Fruit fly (Drosophila melanogaster) whole organism, embryonic: ENCODE results near the gene Unc50.

Experiments
- ATbp ChIP-seq: fragments of 200-800 bp; sonication (Bioruptor generic); optimal IDR thresholded peaks from 2 replicates; lab custom pipeline; 2017; ENCODE audit warnings: missing biosample characterization, mild to moderate bottlenecking, missing genetic modification characterization, missing genetic modification reagents
- Asciz ChIP-seq: fragments of 200-800 bp; sonication (Bioruptor generic); optimal IDR thresholded peaks from 2 replicates; lab custom pipeline; 2017; ENCODE audit warnings: missing biosample characterization, mild to moderate bottlenecking, missing genetic modification characterization, missing genetic modification reagents
- B-H1 ChIP-seq: fragments of 200-800 bp; sonication (Bioruptor generic); IDR thresholded peaks from 3 replicates; pipeline ENCODE4 v1.3.6; 2022; ENCODE audit warnings: missing biosample characterization, missing genetic modification characterization
- CG1024 ChIP-seq: fragments of 200-800 bp; sonication (Bioruptor generic); IDR thresholded peaks from 2 replicates; pipeline ENCODE4 v1.3.6; 2022; ENCODE audit warnings: missing biosample characterization, missing genetic modification characterization
- CG10979 ChIP-seq: fragments of 200-800 bp; sonication (Bioruptor generic); optimal IDR thresholded peaks from 2 replicates; lab custom pipeline; 2018; ENCODE audit warnings: missing biosample characterization, mild to moderate bottlenecking, missing genetic modification characterization, moderate library complexity
- CG11247 ChIP-seq: fragments of 200-800 bp; sonication (Bioruptor generic); IDR thresholded peaks from 2 replicates; pipeline ENCODE4 v1.3.6; 2022; ENCODE audit warnings: missing biosample characterization, missing genetic modification characterization
- CG11723 ChIP-seq: fragments of 200-800 bp; sonication (Bioruptor generic); optimal IDR thresholded peaks from 2 replicates; lab custom pipeline; 2017; ENCODE audit warnings: missing biosample characterization, mild to moderate bottlenecking, missing genetic modification characterization
- CG12071 ChIP-seq: fragments of 200-800 bp; sonication (Bioruptor generic); optimal IDR thresholded peaks from 3 replicates; lab custom pipeline; 2018; ENCODE audit warnings: missing biosample characterization, mild to moderate bottlenecking, missing genetic modification characterization
- CG12219 ChIP-seq: fragments of 200-800 bp; sonication (Bioruptor generic); optimal IDR thresholded peaks from 3 replicates; lab custom pipeline; 2018; ENCODE audit warnings: missing biosample characterization, mild to moderate bottlenecking, missing genetic modification characterization
- CG13123 ChIP-seq: fragments of 200-800 bp; sonication (Bioruptor generic); optimal IDR thresholded peaks from 2 replicates; lab custom pipeline; 2016; ENCODE audit warnings: missing biosample characterization, missing genetic modification characterization
- CG14441 ChIP-seq: fragments of 200-800 bp; sonication (Bioruptor generic); IDR thresholded peaks from 2 replicates; pipeline ENCODE4 v1.3.6; 2022; ENCODE audit warnings: missing biosample characterization, missing genetic modification characterization
- CG14860 ChIP-seq: fragments of 200-800 bp; sonication (Bioruptor generic); IDR thresholded peaks from 3 replicates; pipeline ENCODE4 v1.3.6; 2022; ENCODE audit warnings: missing biosample characterization, missing genetic modification characterization; ENCODE audit not compliant: partially characterized antibody
- CG15601 ChIP-seq: fragments of 200-800 bp; sonication (Bioruptor generic); optimal IDR thresholded peaks from 3 replicates; lab custom pipeline; 2019; ENCODE audit warnings: missing biosample characterization, mild to moderate bottlenecking, missing genetic modification characterization, moderate library complexity
- CG1647 ChIP-seq: fragments of 200-800 bp; sonication (Bioruptor generic); optimal IDR thresholded peaks from 3 replicates; lab custom pipeline; 2016; ENCODE audit warnings: missing biosample characterization, missing genetic modification characterization
- CG17829 ChIP-seq: fragments of 200-800 bp; optimal IDR thresholded peaks from 2 replicates; lab custom pipeline; 2019; ENCODE audit warnings: missing biosample characterization, mild to moderate bottlenecking, missing genetic modification characterization, moderate library complexity
- CG1832 ChIP-seq: fragments of 200-800 bp; sonication (Bioruptor generic); optimal IDR thresholded peaks from 2 replicates; lab custom pipeline; 2017; ENCODE audit warnings: missing biosample characterization, mild to moderate bottlenecking, missing genetic modification characterization, inconsistent platforms
- CG42726 ChIP-seq: fragments of 200-800 bp; sonication (Bioruptor generic); IDR thresholded peaks from 2 replicates; pipeline ENCODE4 v1.3.6; 2022; ENCODE audit warnings: missing biosample characterization, missing genetic modification characterization; ENCODE audit not compliant: partially characterized antibody
- CG4820 ChIP-seq: fragments of 200-800 bp; sonication (Bioruptor generic); optimal IDR thresholded peaks from 3 replicates; lab custom pipeline; 2016; ENCODE audit warnings: missing biosample characterization, missing genetic modification characterization
- CG5953 ChIP-seq: fragments of 200-800 bp; sonication (Bioruptor generic); IDR thresholded peaks from 2 replicates; pipeline ENCODE4 v1.3.6; 2022; ENCODE audit warnings: missing biosample characterization, missing genetic modification characterization
- CG7928 ChIP-seq: fragments of 200-800 bp; sonication (Bioruptor generic); optimal IDR thresholded peaks from 2 replicates; lab custom pipeline; 2017; ENCODE audit warnings: missing biosample characterization, mild to moderate bottlenecking, missing genetic modification characterization
- CG8281 ChIP-seq: fragments of 200-800 bp; sonication (Bioruptor generic); optimal IDR thresholded peaks from 2 replicates; lab custom pipeline; 2018; ENCODE audit warnings: missing biosample characterization, mild to moderate bottlenecking, missing genetic modification characterization, moderate library complexity
- CG8944 ChIP-seq: fragments of 200-800 bp; sonication (Bioruptor generic); optimal IDR thresholded peaks from 3 replicates; lab custom pipeline; 2016; ENCODE audit warnings: missing biosample characterization, missing genetic modification characterization
- CG9609 ChIP-seq: fragments of 200-800 bp; sonication (Bioruptor generic); optimal IDR thresholded peaks from 3 replicates; lab custom pipeline; 2016; ENCODE audit warnings: missing biosample characterization, missing genetic modification characterization
- Chrac-16 ChIP-seq: fragments of 200-800 bp; sonication (Bioruptor generic); optimal IDR thresholded peaks from 3 replicates; lab custom pipeline; 2016; ENCODE audit warnings: missing biosample characterization, missing genetic modification characterization
- Drgx ChIP-seq: fragments of 200-800 bp; sonication (Bioruptor generic); IDR thresholded peaks from 2 replicates; pipeline ENCODE4 v1.3.6; 2022; ENCODE audit warnings: missing biosample characterization, missing genetic modification characterization
- Gsc ChIP-seq: fragments of 200-800 bp; sonication (Bioruptor generic); IDR thresholded peaks from 2 replicates; pipeline ENCODE4 v1.3.6; 2022; ENCODE audit warnings: missing biosample characterization, missing genetic modification characterization
- Hr39 ChIP-seq: fragments of >200 bp; optimal IDR thresholded peaks from 2 replicates; lab custom pipeline; 2017
- Nf-YC ChIP-seq: fragments of 200-800 bp; optimal IDR thresholded peaks from 3 replicates; lab custom pipeline; 2019; ENCODE audit warnings: missing biosample characterization, mild to moderate bottlenecking, missing genetic modification characterization, moderate library complexity
- Rfx ChIP-seq: fragments of 200-800 bp; sonication (Bioruptor generic); IDR thresholded peaks from 2 replicates; pipeline ENCODE4 v1.3.6; 2022; ENCODE audit warnings: missing biosample characterization, missing genetic modification characterization
- Sry-β ChIP-seq: fragments of 200-800 bp; sonication (Bioruptor generic); optimal IDR thresholded peaks from 2 replicates; lab custom pipeline; 2018; ENCODE audit warnings: missing biosample characterization, mild to moderate bottlenecking, missing genetic modification characterization, moderate library complexity
- bigmax ChIP-seq: fragments of 200-800 bp; sonication (Bioruptor generic); optimal IDR thresholded peaks from 2 replicates; lab custom pipeline; 2018; ENCODE audit warnings: missing biosample characterization, mild to moderate bottlenecking, missing genetic modification characterization
- btn ChIP-seq: fragments of 200-800 bp; sonication (Bioruptor generic); optimal IDR thresholded peaks from 2 replicates; lab custom pipeline; 2016; ENCODE audit warnings: missing biosample characterization, missing genetic modification characterization
- dimm ChIP-seq: fragments of 200-800 bp; sonication (Bioruptor generic); IDR thresholded peaks from 2 replicates; pipeline ENCODE4 v1.3.6; 2022; ENCODE audit warnings: missing biosample characterization, missing genetic modification characterization
- exex ChIP-seq: fragments of 200-800 bp; sonication (Bioruptor generic); optimal IDR thresholded peaks from 4 replicates; lab custom pipeline; 2018; ENCODE audit warnings: missing biosample characterization, mild to moderate bottlenecking, missing genetic modification characterization, moderate library complexity
- ftz-f1 ChIP-seq: fragments of 200-800 bp; sonication (Bioruptor generic); optimal IDR thresholded peaks from 2 replicates; lab custom pipeline; 2016; ENCODE audit warnings: missing biosample characterization, missing genetic modification characterization
- gce ChIP-seq: fragments of 200-800 bp; sonication (Bioruptor generic); IDR thresholded peaks from 3 replicates; pipeline ENCODE4 v1.3.6; 2022; ENCODE audit warnings: missing biosample characterization, missing genetic modification characterization
- gfzf ChIP-seq: fragments of 200-800 bp; sonication (Bioruptor generic); optimal IDR thresholded peaks from 2 replicates; lab custom pipeline; 2016; ENCODE audit warnings: missing biosample characterization, mild to moderate bottlenecking, missing genetic modification characterization, moderate library complexity
- grau ChIP-seq: fragments of 200-800 bp; optimal IDR thresholded peaks from 3 replicates; lab custom pipeline; 2019; ENCODE audit warnings: missing biosample characterization, mild to moderate bottlenecking, missing genetic modification characterization, moderate library complexity
- gsb-n ChIP-seq: fragments of 200-800 bp; sonication (Bioruptor generic); optimal IDR thresholded peaks from 3 replicates; lab custom pipeline; 2018; ENCODE audit warnings: missing biosample characterization, mild to moderate bottlenecking, missing genetic modification characterization
- hth ChIP-seq: fragments of >200 bp; optimal IDR thresholded peaks from 2 replicates; lab custom pipeline; 2017; ENCODE audit warnings: inconsistent platforms
- insv ChIP-seq, 2 experiments: fragments of 200-800 bp; sonication (Bioruptor generic); optimal IDR thresholded peaks; 3 replicates each; lab custom pipeline; 2016 to 2018; ENCODE audit warnings: missing biosample characterization in 2 of 2, missing genetic modification characterization in 2 of 2
- kni ChIP-seq: fragments of 200-800 bp; sonication (Bioruptor generic); optimal IDR thresholded peaks from 3 replicates; lab custom pipeline; 2017; ENCODE audit warnings: mild to moderate bottlenecking, missing biosample characterization, missing genetic modification reagents, missing genetic modification characterization
- oc ChIP-seq: fragments of 200-800 bp; sonication (Bioruptor generic); optimal IDR thresholded peaks from 2 replicates; lab custom pipeline; 2018; ENCODE audit warnings: missing biosample characterization, mild to moderate bottlenecking, missing genetic modification characterization, moderate library complexity
- pan ChIP-seq, 4 experiments: fragments of >200 bp in 3 of 4; fragments of 200-800 bp in 1 of 4; sonication (Bioruptor generic) in 1 of 4; optimal IDR thresholded peaks in 3 of 4; IDR thresholded peaks in 1 of 4; 2 replicates each; pipeline versions ENCODE4 v1.3.6 to Lab custom; 2017 to 2022; ENCODE audit warnings: missing biosample characterization in 2 of 4, missing genetic modification characterization in 2 of 4, mixed read lengths in 1 of 4
- row ChIP-seq: fragments of 200-800 bp; sonication (Bioruptor generic); IDR thresholded peaks from 3 replicates; pipeline ENCODE4 v1.3.6; 2022; ENCODE audit warnings: missing biosample characterization, missing genetic modification characterization
- sd ChIP-seq: fragments of 200-800 bp; sonication (Bioruptor generic); optimal IDR thresholded peaks from 3 replicates; lab custom pipeline; 2018; ENCODE audit warnings: missing biosample characterization, mild to moderate bottlenecking, missing genetic modification characterization, moderate library complexity
- twi ChIP-seq: fragments of 200-800 bp; optimal IDR thresholded peaks from 2 replicates; lab custom pipeline; 2019; ENCODE audit warnings: missing biosample characterization, mild to moderate bottlenecking, missing genetic modification characterization, moderate library complexity
- tx ChIP-seq: fragments of 200-800 bp; sonication (Bioruptor generic); optimal IDR thresholded peaks from 2 replicates; lab custom pipeline; 2016; ENCODE audit warnings: missing biosample characterization, missing genetic modification characterization
- unc-4 ChIP-seq: fragments of 200-800 bp; sonication (Bioruptor generic); IDR thresholded peaks from 2 replicates; pipeline ENCODE4 v1.3.6; 2022; ENCODE audit warnings: missing biosample characterization, missing genetic modification characterization; ENCODE audit not compliant: partially characterized antibody

Gene Unc50

dm6 chr3R:8669029-8669707 is 7.2 kb downstream of the Unc50 start (continued):
- peak; percentile 98 for TF ChIP-seq CG10979 (tag; lab: Kevin White, UChicago)
- peak; percentile 85 for TF ChIP-seq bigmax (GFP tag; lab: Kevin White, UChicago)
- TF ChIP-seq CG13123 (GFP tag; lab: Kevin White, UChicago) = peak; percentile 96
- peak; percentile 97 for TF ChIP-seq CG1647 (GFP tag; lab: Kevin White, UChicago)
- peak; percentile 92 for TF ChIP-seq sd (tag; lab: Kevin White, UChicago)
- TF ChIP-seq CG4820 (GFP tag; lab: Kevin White, UChicago) = peak; percentile 97
- peak; percentile 74 for TF ChIP-seq Sry-β (GFP tag; lab: Kevin White, UChicago)
- peak; percentile 95 for TF ChIP-seq CG8944
- peak; percentile 53 to 81 for TF ChIP-seq insv (GFP tag; optimal IDR thresholded peaks at IDR 0.05; lab: Kevin White, UChicago)
- TF ChIP-seq CG12071 (GFP tag; lab: Kevin White, UChicago) = peak; percentile 99
- TF ChIP-seq CG9609 = peak; percentile 95
- TF ChIP-seq Gsc (GFP tag; lab: Robert Waterston, UW) = no peak; the same call in 1 of the 2 replicates
- peak; percentile 87 for TF ChIP-seq kni
- TF ChIP-seq CG15601 (tag; lab: Kevin White, UChicago) = peak; percentile 96
- TF ChIP-seq gfzf = peak; percentile 32
- peak; percentile 70 for TF ChIP-seq unc-4
- peak; percentile 72 for TF ChIP-seq CG1832 (GFP tag; lab: Kevin White, UChicago)
- peak; percentile 99 for TF ChIP-seq CG12219
- peak; percentile 90 for TF ChIP-seq Nf-YC
- TF ChIP-seq CG5953 (GFP tag; lab: Robert Waterston, UW) = peak; percentile 95
- peak; percentile 97 for TF ChIP-seq Rfx (GFP tag; lab: Robert Waterston, UW)
- TF ChIP-seq ftz-f1 = peak; percentile 88
- no peak; the same call in 1 of the 3 replicates for TF ChIP-seq CG14860 (GFP tag; lab: Robert Waterston, UW)
- TF ChIP-seq CG8281 (tag; lab: Kevin White, UChicago) = peak; percentile 87
- TF ChIP-seq row = peak; percentile 97
- TF ChIP-seq gce (GFP tag; lab: Robert Waterston, UW) = peak; percentile 96
- TF ChIP-seq CG11723 (GFP tag; lab: Kevin White, UChicago) = peak; percentile 95
- no peak for TF ChIP-seq Hr39 (lab: Kevin White, UChicago)
- TF ChIP-seq CG7928 (GFP tag; lab: Kevin White, UChicago) = peak; percentile 81
- peak; percentile 95 for TF ChIP-seq CG14441 (GFP tag; lab: Robert Waterston, UW)
- TF ChIP-seq grau (tag; lab: Kevin White, UChicago) = peak; percentile 96
- peak; percentile 93 for TF ChIP-seq CG11247
- TF ChIP-seq Asciz (GFP tag; lab: Kevin White, UChicago) = peak; percentile 97
- TF ChIP-seq Chrac-16 (GFP tag; lab: Kevin White, UChicago) = peak; percentile 97
- TF ChIP-seq CG17829 (tag; lab: Kevin White, UChicago) = peak; percentile 99
- peak; percentile 95 for TF ChIP-seq B-H1 (GFP tag; lab: Robert Waterston, UW)
- peak; percentile 96 for TF ChIP-seq tx (GFP tag; lab: Kevin White, UChicago)
- TF ChIP-seq exex = peak; percentile 86
- TF ChIP-seq btn (GFP tag; lab: Kevin White, UChicago) = peak; percentile 95
- peak; percentile 84; the same call in 1 of the 2 replicates for TF ChIP-seq CG42726
- TF ChIP-seq twi (tag; lab: Kevin White, UChicago) = peak; percentile 91
- peak; percentile 93 for TF ChIP-seq CG1024
- TF ChIP-seq dimm (GFP tag; lab: Robert Waterston, UW) = peak; percentile 82
- no peak for TF ChIP-seq hth (lab: Kevin White, UChicago)
- TF ChIP-seq gsb-n (tag; lab: Kevin White, UChicago) = peak; percentile 98
- peak; percentile 98 for TF ChIP-seq Drgx (GFP tag; lab: Robert Waterston, UW)
- TF ChIP-seq ATbp (GFP tag; lab: Kevin White, UChicago) = peak; percentile 99
- peak; percentile 98 for TF ChIP-seq oc
- TF ChIP-seq pan (optimal IDR thresholded peaks at IDR 0.05; lab: Kevin White, UChicago) = no peak
- TF ChIP-seq pan (GFP tag; optimal IDR thresholded peaks at IDR 0.05 in 1 of 2, IDR thresholded peaks at IDR 0.05 in 1 of 2) = peak in 1 of 2 experiments; percentile 97
